Fruit fly (Drosophila melanogaster) whole organism, embryonic: ENCODE data around the gene Jhbp13.
A peak's percentile ranks its signal among the peaks of the same experiment; 100 is the strongest.

ENCODE experiments used
- Atf-2 ChIP-seq: fragments of 200-800 bp; sonication (Bioruptor generic); optimal IDR thresholded peaks from 2 replicates; lab custom pipeline; 2016; ENCODE audit warnings: missing biosample characterization, missing genetic modification characterization
- CG10462 ChIP-seq: fragments of 200-800 bp; sonication (Bioruptor generic); optimal IDR thresholded peaks from 2 replicates; lab custom pipeline; 2016; ENCODE audit warnings: missing biosample characterization, missing genetic modification characterization
- CG12104 ChIP-seq: fragments of 200-800 bp; sonication (Bioruptor generic); optimal IDR thresholded peaks from 3 replicates; lab custom pipeline; 2016; ENCODE audit warnings: missing biosample characterization, missing genetic modification characterization
- CG14710 ChIP-seq: fragments of 200-800 bp; sonication (Bioruptor generic); optimal IDR thresholded peaks from 3 replicates; lab custom pipeline; 2019; ENCODE audit warnings: missing biosample characterization, mild to moderate bottlenecking, missing genetic modification characterization, moderate library complexity
- CG17912 ChIP-seq: fragments of 200-800 bp; sonication (Bioruptor generic); optimal IDR thresholded peaks from 2 replicates; lab custom pipeline; 2018; ENCODE audit warnings: missing biosample characterization, mild to moderate bottlenecking, missing genetic modification characterization
- CG18764 ChIP-seq: fragments of 200-800 bp; sonication (Bioruptor generic); optimal IDR thresholded peaks from 3 replicates; lab custom pipeline; 2016; ENCODE audit warnings: missing biosample characterization, missing genetic modification characterization
- CG2889 ChIP-seq: fragments of 200-800 bp; sonication (Bioruptor generic); IDR thresholded peaks from 3 replicates; pipeline ENCODE4 v1.3.6; 2022; ENCODE audit warnings: missing biosample characterization, missing genetic modification characterization
- CG3065 ChIP-seq: fragments of 200-800 bp; sonication (Bioruptor generic); optimal IDR thresholded peaks from 2 replicates; lab custom pipeline; 2016; ENCODE audit warnings: missing biosample characterization, missing genetic modification characterization
- CG31224 ChIP-seq: fragments of 200-800 bp; sonication (Bioruptor generic); IDR thresholded peaks from 2 replicates; pipeline ENCODE4 v1.3.6; 2022; ENCODE audit warnings: missing biosample characterization, missing genetic modification characterization
- CG31365 ChIP-seq: fragments of 200-800 bp; sonication (Bioruptor generic); optimal IDR thresholded peaks from 2 replicates; lab custom pipeline; 2018; ENCODE audit warnings: missing biosample characterization, mild to moderate bottlenecking, missing genetic modification characterization
- CG32532 ChIP-seq: fragments of 200-800 bp; sonication (Bioruptor generic); IDR thresholded peaks from 2 replicates; pipeline ENCODE4 v1.3.6; 2022; ENCODE audit warnings: missing biosample characterization, missing genetic modification characterization
- CG32772 ChIP-seq: fragments of 200-800 bp; sonication (Bioruptor generic); IDR thresholded peaks from 2 replicates; pipeline ENCODE4 v1.3.6; 2022; ENCODE audit warnings: missing biosample characterization, missing genetic modification characterization
- CG33213 ChIP-seq: fragments of 200-800 bp; sonication (Bioruptor generic); optimal IDR thresholded peaks from 3 replicates; lab custom pipeline; 2016; ENCODE audit warnings: missing biosample characterization, missing genetic modification characterization
- CG3726 ChIP-seq: fragments of 200-800 bp; sonication (Bioruptor generic); IDR thresholded peaks from 3 replicates; pipeline ENCODE4, ENCODE4 v1.3.6; 2022; ENCODE audit warnings: missing biosample characterization, missing genetic modification characterization
- CG3995 ChIP-seq: fragments of 200-800 bp; sonication (Bioruptor generic); optimal IDR thresholded peaks from 3 replicates; lab custom pipeline; 2016; ENCODE audit warnings: missing biosample characterization, missing genetic modification characterization
- CG7357 ChIP-seq: fragments of 200-800 bp; sonication (Bioruptor generic); IDR thresholded peaks from 3 replicates; pipeline ENCODE4 v1.3.6; 2022; ENCODE audit warnings: missing biosample characterization, missing genetic modification characterization
- CG7372 ChIP-seq: fragments of 200-800 bp; sonication (Bioruptor generic); IDR thresholded peaks from 2 replicates; pipeline ENCODE4 v1.3.6; 2022; ENCODE audit warnings: missing biosample characterization, missing genetic modification characterization
- CG9437 ChIP-seq: fragments of 200-800 bp; sonication (Bioruptor generic); optimal IDR thresholded peaks from 2 replicates; lab custom pipeline; 2018; ENCODE audit warnings: missing biosample characterization, mild to moderate bottlenecking, missing genetic modification characterization
- D19A ChIP-seq: fragments of 200-800 bp; optimal IDR thresholded peaks from 3 replicates; lab custom pipeline; 2019; ENCODE audit warnings: missing biosample characterization, mild to moderate bottlenecking, missing genetic modification characterization, moderate library complexity
- Dip2 ChIP-seq: fragments of 200-800 bp; sonication (Bioruptor generic); IDR thresholded peaks from 2 replicates; pipeline ENCODE4 v1.3.6; 2022; ENCODE audit warnings: missing biosample characterization, missing genetic modification characterization
- ERR ChIP-seq: fragments of 200-800 bp; sonication (Bioruptor generic); optimal IDR thresholded peaks from 2 replicates; lab custom pipeline; 2016; ENCODE audit warnings: missing biosample characterization, missing genetic modification characterization
- Fer1 ChIP-seq: fragments of 200-800 bp; sonication (Bioruptor generic); optimal IDR thresholded peaks from 2 replicates; lab custom pipeline; 2017; ENCODE audit warnings: missing biosample characterization, mild to moderate bottlenecking, missing genetic modification characterization
- GATAe ChIP-seq: fragments of 200-800 bp; sonication (Bioruptor generic); conservative IDR thresholded peaks from 2 replicates; pipeline ENCODE4 v1.3.6; 2022; ENCODE audit warnings: missing biosample characterization, missing genetic modification characterization
- H15 ChIP-seq: fragments of 200-800 bp; sonication (Bioruptor generic); IDR thresholded peaks from 3 replicates; pipeline ENCODE4 v1.3.6; 2022; ENCODE audit warnings: missing biosample characterization, missing genetic modification characterization
- Hr51 ChIP-seq, 2 experiments: fragments of 200-800 bp; sonication (Bioruptor generic); optimal IDR thresholded peaks; 2 replicates in 1 of 2; 3 replicates in 1 of 2; lab custom pipeline; 2016 to 2018; ENCODE audit warnings: missing biosample characterization in 2 of 2, missing genetic modification characterization in 2 of 2, mild to moderate bottlenecking in 1 of 2, moderate library complexity in 1 of 2
- Jarid2 ChIP-seq: fragments of 200-800 bp; sonication (Bioruptor generic); optimal IDR thresholded peaks from 3 replicates; lab custom pipeline; 2017; ENCODE audit warnings: mild to moderate bottlenecking, missing biosample characterization, missing genetic modification reagents, missing genetic modification characterization
- Myb ChIP-seq: fragments of 200-800 bp; sonication (Bioruptor generic); optimal IDR thresholded peaks from 2 replicates; lab custom pipeline; 2016; ENCODE audit warnings: missing biosample characterization, missing genetic modification characterization
- Nf-YB ChIP-seq: fragments of 200-800 bp; sonication (Bioruptor generic); optimal IDR thresholded peaks from 3 replicates; lab custom pipeline; 2019; ENCODE audit warnings: missing biosample characterization, mild to moderate bottlenecking, missing genetic modification characterization, moderate library complexity
- Oli ChIP-seq: fragments of 200-800 bp; sonication (Bioruptor generic); optimal IDR thresholded peaks from 2 replicates; lab custom pipeline; 2018; ENCODE audit warnings: missing biosample characterization, mild to moderate bottlenecking, missing genetic modification characterization, moderate library complexity
- Optix ChIP-seq: fragments of 200-800 bp; sonication (Bioruptor generic); IDR thresholded peaks from 3 replicates; pipeline ENCODE4 v1.3.6; 2022; ENCODE audit warnings: missing biosample characterization, missing genetic modification characterization
- Ptx1 ChIP-seq: fragments of 200-800 bp; sonication (Bioruptor generic); IDR thresholded peaks from 2 replicates; pipeline ENCODE4 v1.3.6; 2022; ENCODE audit warnings: missing biosample characterization, missing genetic modification characterization
- Ravus ChIP-seq: fragments of 200-800 bp; sonication (Bioruptor generic); IDR thresholded peaks from 2 replicates; pipeline ENCODE4 v1.3.6; 2022; ENCODE audit warnings: missing biosample characterization, missing genetic modification characterization
- Sin3A ChIP-seq: fragments of >200 bp; optimal IDR thresholded peaks from 2 replicates; lab custom pipeline; 2018
- Sry-δ ChIP-seq: fragments of 200-800 bp; sonication (Bioruptor generic); optimal IDR thresholded peaks from 2 replicates; lab custom pipeline; 2016; ENCODE audit warnings: missing biosample characterization, missing genetic modification characterization
- Xrp1 ChIP-seq: fragments of 200-800 bp; sonication (Bioruptor generic); IDR thresholded peaks from 2 replicates; pipeline ENCODE4 v1.3.6; 2022; ENCODE audit warnings: missing biosample characterization, missing genetic modification characterization
- abd-A ChIP-seq: fragments of 200-800 bp; sonication (Bioruptor generic); optimal IDR thresholded peaks from 3 replicates; lab custom pipeline; 2019; ENCODE audit warnings: missing biosample characterization, mild to moderate bottlenecking, missing genetic modification characterization, moderate library complexity
- ap ChIP-seq: fragments of 200-800 bp; sonication (Bioruptor generic); IDR thresholded peaks from 2 replicates; pipeline ENCODE4 v1.3.6; 2022; ENCODE audit warnings: missing biosample characterization, missing genetic modification characterization
- dimm ChIP-seq: fragments of 200-800 bp; sonication (Bioruptor generic); IDR thresholded peaks from 2 replicates; pipeline ENCODE4 v1.3.6; 2022; ENCODE audit warnings: missing biosample characterization, missing genetic modification characterization
- fru ChIP-seq: fragments of >200 bp; optimal IDR thresholded peaks from 2 replicates; lab custom pipeline; 2017
- gsb-n ChIP-seq: fragments of 200-800 bp; sonication (Bioruptor generic); optimal IDR thresholded peaks from 3 replicates; lab custom pipeline; 2018; ENCODE audit warnings: missing biosample characterization, mild to moderate bottlenecking, missing genetic modification characterization
- knrl ChIP-seq: fragments of 200-800 bp; sonication (Bioruptor generic); IDR thresholded peaks from 3 replicates; pipeline ENCODE4 v1.3.6; 2022; ENCODE audit warnings: missing biosample characterization, missing genetic modification characterization; ENCODE audit not compliant: partially characterized antibody
- lov ChIP-seq, 2 experiments: fragments of 200-800 bp in 1 of 2; fragments of >200 bp in 1 of 2; sonication (Bioruptor generic) in 1 of 2; IDR thresholded peaks in 1 of 2; optimal IDR thresholded peaks in 1 of 2; 2 replicates in 1 of 2; 3 replicates in 1 of 2; pipeline versions ENCODE4 v1.3.6 to Lab custom; 2017 to 2022; ENCODE audit warnings: missing biosample characterization in 1 of 2, missing genetic modification characterization in 1 of 2
- peb ChIP-seq: fragments of 200-800 bp; sonication (Bioruptor generic); IDR thresholded peaks from 2 replicates; pipeline ENCODE4 v1.3.6; 2022; ENCODE audit warnings: missing biosample characterization, missing genetic modification characterization
- phol ChIP-seq: fragments of 200-800 bp; sonication (Bioruptor generic); optimal IDR thresholded peaks from 3 replicates; lab custom pipeline; 2018; ENCODE audit warnings: missing biosample characterization, mild to moderate bottlenecking, missing genetic modification characterization, moderate library complexity
- sd ChIP-seq: fragments of 200-800 bp; sonication (Bioruptor generic); optimal IDR thresholded peaks from 3 replicates; lab custom pipeline; 2018; ENCODE audit warnings: missing biosample characterization, mild to moderate bottlenecking, missing genetic modification characterization, moderate library complexity
- sna ChIP-seq: fragments of 200-800 bp; sonication (Bioruptor generic); IDR thresholded peaks from 2 replicates; pipeline ENCODE4 v1.3.6; 2022; ENCODE audit warnings: missing biosample characterization, missing genetic modification characterization; ENCODE audit not compliant: partially characterized antibody
- so ChIP-seq: fragments of 200-800 bp; sonication (Bioruptor generic); IDR thresholded peaks from 3 replicates; pipeline ENCODE4 v1.3.6; 2022; ENCODE audit warnings: missing biosample characterization, missing genetic modification characterization
- sug ChIP-seq: fragments of 200-800 bp; optimal IDR thresholded peaks from 2 replicates; lab custom pipeline; 2019; ENCODE audit warnings: missing biosample characterization, mild to moderate bottlenecking, missing genetic modification characterization, moderate library complexity
- tup ChIP-seq: fragments of 200-800 bp; sonication (Bioruptor generic); optimal IDR thresholded peaks from 2 replicates; lab custom pipeline; 2016; ENCODE audit warnings: missing biosample characterization, mild to moderate bottlenecking, missing genetic modification characterization, moderate library complexity
- twi ChIP-seq: fragments of 200-800 bp; optimal IDR thresholded peaks from 2 replicates; lab custom pipeline; 2019; ENCODE audit warnings: missing biosample characterization, mild to moderate bottlenecking, missing genetic modification characterization, moderate library complexity
- unc-4 ChIP-seq: fragments of 200-800 bp; sonication (Bioruptor generic); IDR thresholded peaks from 2 replicates; pipeline ENCODE4 v1.3.6; 2022; ENCODE audit warnings: missing biosample characterization, missing genetic modification characterization; ENCODE audit not compliant: partially characterized antibody
- zen ChIP-seq: fragments of 200-800 bp; sonication (Bioruptor generic); optimal IDR thresholded peaks from 3 replicates; lab custom pipeline; 2018; ENCODE audit warnings: missing biosample characterization, mild to moderate bottlenecking, missing genetic modification characterization, moderate library complexity

The Jhbp13 gene

DNA sequence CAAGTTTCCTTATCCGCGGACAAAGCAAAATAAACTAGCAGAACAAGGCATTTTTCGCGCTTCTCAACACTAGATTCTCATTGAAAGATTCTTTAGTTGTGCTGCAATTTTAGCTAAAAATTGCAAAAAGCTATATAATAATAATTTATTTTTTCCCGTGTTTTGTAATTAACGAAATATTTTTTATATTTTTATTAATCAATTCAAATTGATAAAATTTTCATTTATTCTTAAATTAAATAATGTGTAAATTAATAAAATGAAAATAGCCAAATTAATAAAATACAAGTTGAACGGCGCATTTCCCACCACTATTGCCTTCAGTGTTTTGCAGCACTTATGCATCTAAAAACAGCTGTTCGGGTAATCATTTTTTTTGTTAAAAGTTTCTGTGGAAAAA lies 46.7 kb downstream of the Jhbp13 start, which contains the start of the genes Drep4 and Uvrag (continued):
- TF ChIP-seq CG9437 (GFP tag; lab: Kevin White, UChicago) (peak; percentile 62), Sry-δ (GFP tag; lab: Kevin White, UChicago) (no peak), twi (tag; lab: Kevin White, UChicago) (no peak), Ravus (no peak; the same call in 1 of the 2 replicates), Atf-2 (no peak), CG2889 (GFP tag; lab: Robert Waterston, UW) (no peak), CG32532 (peak; percentile 63), zen (peak; percentile 75), gsb-n (tag; lab: Kevin White, UChicago) (no peak), unc-4 (GFP tag; lab: Robert Waterston, UW) (no peak), Myb (GFP tag; lab: Kevin White, UChicago) (no peak), CG12104 (peak; percentile 51), ERR (GFP tag; lab: Kevin White, UChicago) (no peak), CG31365 (tag; lab: Kevin White, UChicago) (no peak), fru (lab: Kevin White, UChicago) (no peak), CG3726 (GFP tag; lab: Robert Waterston, UW) (no peak), Fer1 (GFP tag; lab: Kevin White, UChicago) (no peak), CG32772 (GFP tag; lab: Robert Waterston, UW) (peak; percentile 62), CG10462 (GFP tag; lab: Kevin White, UChicago) (peak; percentile 19), knrl (GFP tag; lab: Robert Waterston, UW) (no peak; the same call in 2 of the 3 replicates), CG3995 (GFP tag; lab: Kevin White, UChicago) (no peak), Nf-YB (GFP tag; lab: Kevin White, UChicago) (no peak), sna (GFP tag; lab: Robert Waterston, UW) (no peak), Sin3A (lab: Kevin White, UChicago) (no peak), dimm (no peak), CG3065 (GFP tag; lab: Kevin White, UChicago) (peak; percentile 27), peb (GFP tag; lab: Robert Waterston, UW) (no peak), Oli (tag; lab: Kevin White, UChicago) (peak; percentile 62), ap (GFP tag; lab: Robert Waterston, UW) (no peak), CG14710 (tag; lab: Kevin White, UChicago) (peak; percentile 73), abd-A (tag; lab: Kevin White, UChicago) (no peak), D19A (peak; percentile 56), tup (GFP tag; lab: Kevin White, UChicago) (no peak), Optix (no peak), phol (tag; lab: Kevin White, UChicago) (peak; percentile 78), CG18764 (GFP tag; lab: Kevin White, UChicago) (peak; percentile 29), Jarid2 (GFP tag; lab: Kevin White, UChicago) (no peak), sd (no peak), CG17912 (GFP tag; lab: Kevin White, UChicago) (no peak), lov (optimal IDR thresholded peaks at IDR 0.05; lab: Kevin White, UChicago) (no peak), lov (GFP tag; IDR thresholded peaks at IDR 0.05; lab: Robert Waterston, UW) (no peak), sug (no peak), so (GFP tag; lab: Robert Waterston, UW) (no peak), CG31224 (no peak), Ptx1 (GFP tag; lab: Robert Waterston, UW) (no peak; the same call in none of the 2 replicates), CG33213 (GFP tag; lab: Kevin White, UChicago) (no peak), Xrp1 (peak; percentile 77), H15 (GFP tag; lab: Robert Waterston, UW) (peak; percentile 43; the same call in 1 of the 3 replicates), Hr51 (GFP tag; optimal IDR thresholded peaks at IDR 0.05; lab: Kevin White, UChicago) (no peak), CG7357 (0 out of 3 replicates have a peak, but pooled peaks have one; percentile 22), Dip2 (GFP tag; lab: Robert Waterston, UW) (no peak), GATAe (GFP tag; lab: Robert Waterston, UW) (no peak), CG7372 (GFP tag; lab: Robert Waterston, UW) (peak; percentile 38; the same call in 1 of the 2 replicates)
